Worm (Caenorhabditis elegans) whole organism, early embryonic: ENCODE measurements around the gene helq-1.

Experiments
- B0310.2 ChIP-seq: sonication (generic microtip); optimal IDR thresholded peaks from 2 replicates; lab custom pipeline; 2016; ENCODE audit warnings: mild to moderate bottlenecking, missing genetic modification characterization, missing compliant biosample characterization
- F13C5.2 ChIP-seq: sonication (generic microtip); optimal IDR thresholded peaks from 2 replicates; lab custom pipeline; 2017; ENCODE audit warnings: mild to moderate bottlenecking, missing genetic modification characterization, inconsistent platforms, missing compliant biosample characterization
- aly-1 ChIP-seq: sonication (generic microtip); optimal IDR thresholded peaks from 2 replicates; lab custom pipeline; 2016; ENCODE audit warnings: missing genetic modification characterization, missing compliant biosample characterization
- ama-1 ChIP-seq: fragments of 150-350 bp; optimal IDR thresholded peaks from 2 replicates; lab custom pipeline; 2014
- ceh-13 ChIP-seq: fragments of 200-800 bp; sonication (Bioruptor generic); optimal IDR thresholded peaks from 2 replicates; lab custom pipeline; 2018; ENCODE audit warnings: mild to moderate bottlenecking, missing genetic modification characterization, missing compliant biosample characterization
- ceh-36 ChIP-seq: sonication (generic microtip); optimal IDR thresholded peaks from 2 replicates; lab custom pipeline; 2016; ENCODE audit warnings: missing genetic modification characterization, inconsistent platforms, missing compliant biosample characterization
- ets-7 ChIP-seq: sonication (generic microtip); optimal IDR thresholded peaks from 2 replicates; lab custom pipeline; 2016; ENCODE audit warnings: missing genotype, missing genetic modification characterization, missing compliant biosample characterization
- flt-1 ChIP-seq: fragments of 200-800 bp; sonication (Bioruptor generic); IDR thresholded peaks from 2 replicates; pipeline ENCODE4 v1.3.6; 2022; ENCODE audit warnings: missing genetic modification characterization, missing compliant biosample characterization
- hmbx-1 ChIP-seq: sonication (generic microtip); optimal IDR thresholded peaks from 2 replicates; lab custom pipeline; 2016; ENCODE audit warnings: mild to moderate bottlenecking, missing genetic modification characterization, missing compliant biosample characterization
- hmg-4 ChIP-seq: fragments of 200-800 bp; sonication (Bioruptor generic); optimal IDR thresholded peaks from 2 replicates; lab custom pipeline; 2018; ENCODE audit warnings: mild to moderate bottlenecking, missing genetic modification characterization, missing compliant biosample characterization
- hnd-1 ChIP-seq: sonication (generic microtip); optimal IDR thresholded peaks from 2 replicates; lab custom pipeline; 2016; ENCODE audit warnings: missing genetic modification characterization, missing compliant biosample characterization
- pes-1 ChIP-seq: fragments of 200-800 bp; sonication (Bioruptor generic); IDR thresholded peaks from 2 replicates; pipeline ENCODE4 v1.3.6; 2022; ENCODE audit warnings: missing genetic modification reagents, missing genetic modification characterization, missing compliant biosample characterization
- scrt-1 ChIP-seq: fragments of 200-800 bp; sonication (Bioruptor generic); IDR thresholded peaks from 2 replicates; pipeline ENCODE4 v1.3.6; 2022; ENCODE audit warnings: missing genetic modification characterization, missing compliant biosample characterization
- sea-1 ChIP-seq: fragments of 200-800 bp; sonication (Bioruptor generic); conservative IDR thresholded peaks from 2 replicates; pipeline ENCODE4 v1.3.6; 2022; ENCODE audit warnings: missing genetic modification characterization, missing compliant biosample characterization
- tbx-11 ChIP-seq: fragments of 200-800 bp; sonication (Bioruptor generic); IDR thresholded peaks from 2 replicates; pipeline ENCODE4 v1.3.6; 2022; ENCODE audit warnings: missing genetic modification characterization, missing compliant biosample characterization
- tbx-37 ChIP-seq: fragments of 200-800 bp; sonication (Bioruptor generic); conservative IDR thresholded peaks from 2 replicates; pipeline ENCODE4 v1.3.6; 2022; ENCODE audit warnings: missing genetic modification reagents, missing genetic modification characterization, missing compliant biosample characterization
- tra-4 ChIP-seq: sonication (generic microtip); optimal IDR thresholded peaks from 2 replicates; lab custom pipeline; 2017; ENCODE audit warnings: missing genetic modification characterization, missing compliant biosample characterization

The helq-1 gene

DNA sequence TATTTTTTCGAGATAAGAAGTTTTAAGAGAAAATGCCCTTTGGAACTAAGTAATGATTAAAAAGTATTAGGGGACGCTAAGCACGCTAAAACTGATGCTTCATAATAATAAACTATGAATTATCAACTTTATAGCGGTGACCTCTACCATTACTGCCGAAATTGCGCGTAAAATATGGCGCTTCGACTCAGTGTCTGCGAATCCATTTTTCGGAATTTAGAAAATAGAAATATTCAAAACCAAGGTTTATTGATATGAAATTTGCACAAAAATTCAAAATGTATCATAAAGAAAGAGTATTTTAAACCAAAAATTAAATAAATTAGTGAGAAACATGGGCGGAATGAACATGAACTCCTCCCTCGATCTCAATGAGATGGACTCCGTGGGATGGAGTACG is 12.4 kb upstream of the helq-1 start:
- TF ChIP-seq tbx-11: no peak

DNA sequence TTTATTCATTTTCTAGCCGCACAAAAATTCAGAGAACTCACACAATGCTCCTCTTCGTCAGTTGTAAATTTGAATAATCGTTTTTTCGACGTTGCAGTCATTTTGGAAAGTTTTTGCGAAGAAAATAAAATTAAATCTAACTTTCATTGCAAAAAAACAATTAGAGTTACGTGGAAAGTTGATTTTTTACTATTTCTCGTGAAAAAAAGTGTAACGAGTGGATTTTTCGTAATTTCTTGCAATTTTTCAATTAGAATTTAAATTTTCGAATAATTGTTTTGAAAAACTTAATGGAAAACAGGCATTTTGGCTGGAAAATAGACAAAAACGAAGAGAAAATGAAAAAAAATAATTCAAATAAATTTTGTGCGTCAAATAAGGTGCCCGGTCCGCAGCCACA is 11.8 kb upstream of the helq-1 start, which contains the start of gene Y55B1AR.2:
Gene Y55B1AR.2 (minus strand): TSS at position 101 of the 400 bp plus-strand sequence.
- TF ChIP-seq aly-1 (tag; lab: Kevin White, UChicago) (no peak), pes-1 (GFP tag; lab: Robert Waterston, UW) (no peak), tra-4 (no peak), hnd-1 (tag; lab: Kevin White, UChicago) (no peak), sea-1 (GFP tag; lab: Robert Waterston, UW) (no peak), ceh-13 (GFP tag; lab: Kevin White, UChicago) (no peak), scrt-1 (GFP tag; lab: Robert Waterston, UW) (no peak), ama-1 (lab: Kevin White, UChicago) (no peak), tbx-11 (no peak), hmg-4 (GFP tag; lab: Kevin White, UChicago) (no peak), flt-1 (GFP tag; lab: Robert Waterston, UW) (no peak), B0310.2 (no peak), hmbx-1 (tag; lab: Kevin White, UChicago) (no peak), ets-7 (tag; lab: Kevin White, UChicago) (no peak), F13C5.2 (tag; lab: Kevin White, UChicago) (no peak)

DNA sequence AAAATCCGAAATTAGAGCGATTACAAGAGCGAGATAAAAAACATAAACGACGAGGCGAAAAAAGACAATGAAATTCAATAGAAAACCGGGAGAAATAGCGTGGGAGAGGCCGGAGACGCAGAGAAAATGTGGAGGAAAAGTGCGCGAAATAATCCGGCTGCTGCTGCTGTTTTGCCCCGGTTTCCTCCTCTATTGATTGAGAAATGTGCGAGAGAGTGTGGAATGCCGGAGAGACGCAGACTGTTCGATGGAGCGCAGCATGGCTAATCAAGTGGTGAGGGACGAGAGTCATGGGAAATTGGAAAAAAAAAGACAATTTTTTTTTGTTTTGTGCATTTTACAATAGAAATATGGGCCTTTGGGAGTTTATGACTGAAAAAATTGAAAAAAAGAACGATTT is 11.3 kb upstream of the helq-1 start:
- TF ChIP-seq F13C5.2 (tag; lab: Kevin White, UChicago) (no peak), hnd-1 (tag; lab: Kevin White, UChicago) (no peak), scrt-1 (GFP tag; lab: Robert Waterston, UW) (no peak), tbx-37 (GFP tag; lab: Robert Waterston, UW) (no peak), ets-7 (tag; lab: Kevin White, UChicago) (no peak), aly-1 (tag; lab: Kevin White, UChicago) (no peak), sea-1 (GFP tag; lab: Robert Waterston, UW) (no peak), ama-1 (lab: Kevin White, UChicago) (no peak)

DNA sequence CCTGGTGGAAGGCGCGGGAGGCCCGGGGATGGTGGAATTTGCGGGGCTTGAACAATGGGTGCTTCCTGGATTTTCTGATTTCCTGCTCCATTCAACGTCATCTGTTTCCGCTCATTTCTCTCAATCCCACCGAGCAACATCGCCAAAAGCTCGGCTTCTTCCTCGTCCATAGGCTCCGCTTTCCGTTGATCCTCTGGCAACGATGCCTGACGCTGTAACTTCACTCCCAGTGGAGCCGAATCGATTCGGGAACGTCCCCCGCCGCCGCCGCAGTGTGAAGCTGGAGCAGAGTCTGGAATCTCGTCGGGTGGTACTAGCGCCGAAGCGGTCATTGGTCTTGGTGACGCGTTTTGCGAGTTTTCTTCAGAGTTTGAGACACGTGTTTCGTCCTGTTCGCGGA is 8.5 kb upstream of the helq-1 start:
- no peak for TF ChIP-seq pes-1 (GFP tag; lab: Robert Waterston, UW)
- TF ChIP-seq hnd-1 (tag; lab: Kevin White, UChicago): no peak
- no peak for TF ChIP-seq hmg-4 (GFP tag; lab: Kevin White, UChicago)
- no peak for TF ChIP-seq ama-1 (lab: Kevin White, UChicago)
- TF ChIP-seq B0310.2: no peak
- TF ChIP-seq ceh-36: no peak
- no peak for TF ChIP-seq scrt-1 (GFP tag; lab: Robert Waterston, UW)
- no peak for TF ChIP-seq sea-1 (GFP tag; lab: Robert Waterston, UW)
- TF ChIP-seq hmbx-1 (tag; lab: Kevin White, UChicago): no peak
- no peak for TF ChIP-seq F13C5.2 (tag; lab: Kevin White, UChicago)
- TF ChIP-seq aly-1 (tag; lab: Kevin White, UChicago): no peak
- TF ChIP-seq tra-4: no peak
- no peak for TF ChIP-seq flt-1 (GFP tag; lab: Robert Waterston, UW)
- no peak for TF ChIP-seq ceh-13 (GFP tag; lab: Kevin White, UChicago)

DNA sequence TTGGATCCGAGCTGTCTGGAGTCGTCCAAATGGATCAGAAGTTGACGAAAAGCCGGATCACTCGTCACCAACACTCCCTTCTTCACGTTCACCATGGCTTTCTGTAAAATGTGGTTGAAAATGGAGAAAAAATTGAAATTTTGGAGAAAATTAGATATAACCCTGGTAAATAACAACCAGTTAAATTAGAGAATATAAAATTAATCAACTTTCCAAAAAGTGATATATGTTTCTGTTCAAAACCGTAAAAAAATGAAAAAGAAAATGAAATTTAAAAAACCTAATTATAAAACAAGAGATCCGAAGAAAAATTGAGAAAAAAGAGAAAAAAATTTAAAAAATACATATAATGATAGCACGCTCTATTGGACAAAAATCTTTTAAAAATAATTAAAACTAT is 9.4 kb downstream of the helq-1 start, which contains the start of gene gtf-2H5:
Gene gtf-2H5 (minus strand): TSS at position 101 of the 400 bp plus-strand sequence.
- no peak for TF ChIP-seq hnd-1 (tag; lab: Kevin White, UChicago)
- TF ChIP-seq aly-1 (tag; lab: Kevin White, UChicago): no peak

DNA sequence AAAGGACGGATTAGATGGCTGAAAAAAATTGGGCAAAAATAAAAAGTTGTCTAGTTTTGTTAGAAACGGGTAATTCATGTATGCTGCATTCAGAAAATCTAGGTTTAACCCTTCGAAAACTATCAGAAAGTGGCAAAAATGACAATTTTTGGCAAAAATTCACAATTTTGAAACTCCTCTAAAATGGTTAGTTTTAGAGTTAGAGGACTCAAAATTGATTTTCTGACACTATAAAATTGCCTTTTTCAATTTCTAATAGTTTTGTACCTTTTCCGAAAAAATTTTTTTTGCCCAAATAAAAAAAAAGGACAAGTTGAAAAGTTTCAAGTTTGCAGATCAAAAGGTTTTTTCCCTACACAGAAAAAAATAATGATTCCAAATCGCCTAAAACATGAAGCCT is 10.4 kb downstream of the helq-1 start:
- TF ChIP-seq ama-1 (lab: Kevin White, UChicago) (no peak), ets-7 (tag; lab: Kevin White, UChicago) (no peak), tra-4 (no peak), hnd-1 (tag; lab: Kevin White, UChicago) (no peak), flt-1 (GFP tag; lab: Robert Waterston, UW) (no peak), ceh-13 (GFP tag; lab: Kevin White, UChicago) (no peak), hmbx-1 (tag; lab: Kevin White, UChicago) (no peak), pes-1 (GFP tag; lab: Robert Waterston, UW) (no peak), ceh-36 (no peak), B0310.2 (no peak)

DNA sequence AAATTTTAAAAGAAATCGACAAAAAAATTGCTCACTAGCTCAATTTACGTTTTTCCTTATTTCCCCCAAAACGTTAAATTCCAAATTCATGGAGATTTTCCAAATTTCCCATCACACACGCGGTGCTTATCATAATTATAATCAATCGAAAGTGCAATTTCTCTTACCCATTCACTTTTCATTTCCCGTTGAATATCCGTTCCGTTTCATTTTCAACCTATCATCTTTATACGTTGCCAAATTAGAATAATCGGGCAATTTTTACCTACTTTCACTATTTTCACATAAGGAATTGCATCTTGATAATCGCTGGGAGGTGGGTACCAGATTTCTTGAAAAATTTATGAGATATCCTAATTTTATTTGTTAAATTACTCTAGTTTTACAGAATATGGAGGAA is 18.1 kb downstream of the helq-1 start:
- TF ChIP-seq ama-1 (lab: Kevin White, UChicago) (no peak), sea-1 (GFP tag; lab: Robert Waterston, UW) (no peak), aly-1 (tag; lab: Kevin White, UChicago) (no peak)

DNA sequence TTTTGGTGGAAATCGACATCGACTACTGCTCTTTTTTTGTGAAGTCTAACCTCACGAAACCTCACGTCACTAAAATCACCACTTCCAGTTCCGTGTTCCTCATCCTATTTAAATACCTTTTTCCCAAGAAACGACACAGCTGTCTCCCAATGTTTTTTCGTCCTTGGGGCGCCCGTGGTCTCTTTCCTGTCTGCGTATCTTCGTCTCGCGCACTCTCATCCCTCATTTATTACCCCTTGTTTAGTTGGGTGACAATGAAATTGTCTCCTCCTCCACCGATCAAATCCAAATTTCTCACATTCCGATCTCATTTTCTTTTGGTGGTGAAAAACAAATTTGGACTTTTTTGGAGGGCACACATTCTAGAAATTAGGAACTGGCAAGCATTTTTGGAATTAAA is 22.1 kb downstream of the helq-1 start:
- no peak for TF ChIP-seq hmbx-1 (tag; lab: Kevin White, UChicago)
- TF ChIP-seq hnd-1 (tag; lab: Kevin White, UChicago): no peak
- no peak for TF ChIP-seq tbx-11
- no peak for TF ChIP-seq sea-1 (GFP tag; lab: Robert Waterston, UW)
- no peak for TF ChIP-seq aly-1 (tag; lab: Kevin White, UChicago)

DNA sequence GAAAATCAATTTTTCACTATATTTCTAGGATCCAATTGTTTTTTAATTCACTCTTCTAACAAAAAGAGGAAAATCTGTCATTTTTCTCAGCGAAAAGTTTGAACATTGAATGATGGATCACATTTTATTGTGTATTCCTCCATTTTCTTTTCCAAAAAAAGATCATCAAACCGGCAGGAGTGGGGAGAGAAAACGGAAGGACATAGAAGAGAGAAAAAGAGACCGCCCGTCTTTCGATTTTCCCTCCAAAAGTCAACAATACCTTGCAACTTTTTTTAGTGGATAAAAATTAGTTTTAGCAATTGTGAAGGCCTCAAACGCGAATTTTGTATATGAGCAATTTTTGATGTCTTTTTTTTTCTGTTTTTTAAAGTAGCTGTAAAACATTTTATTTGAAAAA is 23.2 kb downstream of the helq-1 start:
- TF ChIP-seq hmg-4 (GFP tag; lab: Kevin White, UChicago) (no peak), ceh-36 (no peak), tbx-37 (GFP tag; lab: Robert Waterston, UW) (no peak), aly-1 (tag; lab: Kevin White, UChicago) (no peak), sea-1 (GFP tag; lab: Robert Waterston, UW) (no peak), tbx-11 (no peak), flt-1 (GFP tag; lab: Robert Waterston, UW) (no peak), ceh-13 (GFP tag; lab: Kevin White, UChicago) (no peak), ama-1 (lab: Kevin White, UChicago) (no peak), scrt-1 (GFP tag; lab: Robert Waterston, UW) (no peak), hmbx-1 (tag; lab: Kevin White, UChicago) (no peak), hnd-1 (tag; lab: Kevin White, UChicago) (no peak), ets-7 (tag; lab: Kevin White, UChicago) (no peak), F13C5.2 (tag; lab: Kevin White, UChicago) (no peak), pes-1 (GFP tag; lab: Robert Waterston, UW) (no peak), B0310.2 (no peak), tra-4 (no peak)
